Fruit fly (Drosophila melanogaster): Measurements from ENCODE around the gene RabX6.

RabX6 gene

DNA sequence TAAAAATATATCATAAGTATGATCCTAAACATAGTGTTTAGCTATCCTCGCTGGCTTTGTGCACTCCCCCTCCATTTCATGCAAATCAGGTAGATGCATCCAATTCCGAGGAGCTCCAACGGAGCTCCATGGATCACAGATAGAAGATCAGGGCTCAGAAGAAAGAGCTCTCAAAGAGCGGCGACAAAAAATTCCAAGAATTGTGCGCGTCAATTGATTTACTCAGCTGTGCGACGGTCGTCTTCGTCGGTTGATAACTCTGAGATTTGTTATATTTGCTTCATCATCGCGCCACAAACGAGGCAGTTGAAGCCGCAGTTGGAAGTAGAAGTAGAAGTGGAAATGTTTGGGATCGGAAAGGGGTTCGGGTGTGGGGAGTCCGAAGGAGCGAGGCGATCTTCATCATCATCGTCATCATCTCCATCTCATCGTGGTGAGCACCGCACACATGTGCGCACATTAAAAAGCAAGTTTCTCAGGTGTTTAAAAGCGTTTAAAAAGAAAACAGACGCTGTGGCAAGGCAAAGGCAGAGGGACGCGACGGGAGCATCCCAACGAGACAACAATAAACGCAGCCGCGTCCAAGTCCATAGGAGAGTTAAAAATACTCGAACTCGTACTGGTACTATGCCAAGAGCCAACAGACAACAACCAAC is 43.0 kb downstream of the RabX6 start:
- TF ChIP-seq CG8478 (optimal IDR thresholded peaks at IDR 0.05) (no peak), CTCF (optimal IDR thresholded peaks at IDR 0.05) (no peak)

DNA sequence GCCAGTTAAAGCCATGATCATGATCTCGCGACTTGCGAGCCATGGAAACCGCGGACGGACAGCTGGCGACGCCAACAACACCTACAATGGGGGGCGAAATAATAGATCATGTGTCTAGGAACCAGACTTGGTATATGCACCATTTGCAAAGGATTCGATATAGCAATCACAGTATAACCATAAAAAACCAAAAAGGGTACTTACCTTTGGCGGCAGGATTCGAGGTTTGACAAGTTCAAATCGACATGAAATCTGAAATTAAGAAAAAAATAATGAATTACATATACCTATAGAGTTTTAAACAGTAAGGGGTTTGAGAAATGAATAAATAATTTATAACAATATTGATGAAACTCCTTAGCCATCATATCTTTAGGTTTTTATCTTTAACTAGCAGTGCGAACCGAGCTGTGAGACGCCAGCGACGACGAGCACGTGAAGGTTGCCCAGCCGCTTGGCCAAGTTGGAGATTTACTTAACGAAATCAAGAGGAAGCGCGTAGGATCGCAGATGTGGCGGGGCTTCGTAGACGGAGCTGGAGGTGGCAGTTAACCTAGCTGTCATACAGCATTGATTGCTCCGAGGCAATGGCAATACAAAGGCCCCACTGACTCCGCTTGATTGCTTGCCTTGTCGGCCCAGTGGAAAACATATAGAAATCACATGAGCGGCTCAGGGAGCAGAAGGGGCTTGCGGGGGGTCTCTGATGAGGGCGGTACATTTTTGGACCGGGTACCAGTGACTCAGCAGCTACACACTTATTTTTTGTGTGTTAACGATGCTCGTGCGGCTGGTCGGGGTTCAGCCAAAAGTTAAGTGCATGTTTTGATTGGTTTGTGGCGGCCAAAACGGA is 43.8 kb downstream of the RabX6 start:
- TF ChIP-seq CG8478 (optimal IDR thresholded peaks at IDR 0.05) (no peak), CTCF (optimal IDR thresholded peaks at IDR 0.05) (no peak)

dm6 chr3L:735315-735714 is 45.0 kb downstream of the RabX6 start:
- TF ChIP-seq CG8478 (optimal IDR thresholded peaks at IDR 0.05) = no peak
- TF ChIP-seq CTCF (optimal IDR thresholded peaks at IDR 0.05) = no peak

DNA sequence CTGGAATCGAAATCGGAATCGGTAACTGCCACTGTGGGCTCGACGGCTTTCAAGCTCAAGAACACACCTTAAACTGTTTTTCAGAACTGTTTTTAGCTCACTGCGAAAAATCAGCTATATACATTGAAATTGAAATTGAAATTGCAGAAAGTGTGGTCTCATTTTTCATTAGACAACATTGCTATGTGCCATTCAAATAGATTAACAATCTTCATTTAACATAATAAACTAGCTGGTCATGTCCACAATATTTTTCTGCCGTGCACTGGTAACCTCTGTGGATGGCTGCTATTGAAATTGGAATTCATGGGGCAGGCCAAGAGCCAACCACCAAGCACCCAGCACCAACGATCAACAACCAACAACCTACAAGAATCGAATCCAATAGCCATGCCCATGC is 45.6 kb downstream of the RabX6 start:
- TF ChIP-seq CG8478 (optimal IDR thresholded peaks at IDR 0.05) = no peak
- no peak for TF ChIP-seq CTCF (optimal IDR thresholded peaks at IDR 0.05)

- TF ChIP-seq CTCF (optimal IDR thresholded peaks at IDR 0.05) (no peak), CG8478 (optimal IDR thresholded peaks at IDR 0.05) (no peak)
These were observed 46.3 kb downstream of the RabX6 start for dm6 chr3L:736542-737166.

DNA sequence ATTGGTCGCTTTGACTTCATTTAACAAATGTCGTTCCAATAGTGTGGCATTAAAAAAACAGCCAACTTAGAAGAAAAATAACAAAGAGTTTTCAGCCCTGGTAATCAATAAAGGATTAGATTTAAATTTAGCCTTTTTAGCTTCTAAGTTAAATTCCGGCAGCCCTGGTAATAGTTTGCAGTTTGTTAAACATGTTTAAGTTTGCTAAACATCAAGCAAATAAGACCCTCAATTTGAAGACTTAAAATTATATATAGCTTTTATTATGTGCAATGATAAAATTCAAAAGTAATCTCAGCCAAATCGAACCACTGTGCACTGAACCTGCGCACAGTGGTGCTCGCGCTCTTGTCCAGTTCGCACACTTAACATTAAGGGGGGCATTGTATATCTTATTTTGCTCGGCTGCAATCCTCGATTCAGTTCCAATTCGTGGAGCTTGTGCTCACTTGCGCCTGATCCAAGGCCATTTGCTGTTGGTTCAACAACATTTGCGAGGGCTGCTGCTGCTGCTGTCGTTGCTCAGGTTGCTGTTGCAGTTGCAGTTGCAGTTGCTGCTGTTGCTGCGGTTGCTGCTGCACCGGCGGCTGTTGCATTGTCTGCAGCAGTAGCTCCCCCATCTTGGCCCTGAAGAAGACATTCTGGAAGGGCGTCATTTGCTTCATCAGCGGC is 47.3 kb downstream of the RabX6 start:
- TF ChIP-seq CTCF (optimal IDR thresholded peaks at IDR 0.05) = no peak
- TF ChIP-seq CG8478 (optimal IDR thresholded peaks at IDR 0.05) = no peak

dm6 chr3L:738523-739356 is 48.4 kb downstream of the RabX6 start:
- no peak for TF ChIP-seq CTCF (optimal IDR thresholded peaks at IDR 0.05)
- no peak for TF ChIP-seq CG8478 (optimal IDR thresholded peaks at IDR 0.05)

DNA sequence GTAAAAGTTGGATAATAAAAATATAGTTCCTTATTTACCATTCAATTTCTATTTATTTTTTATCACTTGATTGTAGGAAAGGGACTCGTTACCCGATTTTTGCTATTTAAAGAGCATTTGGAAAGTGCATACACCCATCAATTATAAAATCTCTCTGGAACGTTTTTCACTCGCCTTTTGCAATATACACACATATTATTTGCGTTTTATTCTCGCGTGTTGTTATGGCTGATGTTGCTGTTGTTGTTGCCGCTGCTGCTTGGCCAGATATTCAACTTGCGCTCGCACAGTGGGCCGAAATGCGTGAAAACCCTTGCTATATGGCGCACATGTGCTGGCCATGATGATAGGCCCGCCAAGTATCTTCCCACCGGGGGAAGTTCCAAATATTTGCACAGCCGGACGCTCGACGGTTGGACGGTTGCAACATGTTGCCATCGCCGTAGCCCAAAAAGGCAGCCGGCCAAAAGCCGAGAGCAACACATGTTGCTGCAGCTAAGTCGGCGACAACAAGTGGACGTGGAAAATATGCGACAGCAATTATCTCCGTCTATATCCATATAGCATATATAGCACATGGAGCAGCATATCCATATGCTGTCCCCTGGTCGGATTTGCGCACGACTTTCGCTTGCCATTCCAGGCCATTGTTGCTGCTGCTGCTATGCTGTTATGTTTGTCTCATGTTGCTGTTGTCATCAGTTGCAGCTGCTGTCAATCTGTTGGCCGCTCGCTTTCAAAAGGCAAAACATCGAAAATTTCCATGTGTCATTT is 49.2 kb downstream of the RabX6 start:
- no peak for TF ChIP-seq CG8478 (optimal IDR thresholded peaks at IDR 0.05)
- no peak for TF ChIP-seq CTCF (optimal IDR thresholded peaks at IDR 0.05)

Data from S2 (cell line).